Worm (Caenorhabditis elegans) whole organism, midembryonic: Measurements from ENCODE around the gene lit-1.

ENCODE experiments used
- T22C8.4 ChIP-seq: fragments of 200-800 bp; sonication (Bioruptor generic); IDR thresholded peaks from 2 replicates; pipeline ENCODE4 v1.3.6; 2022; ENCODE audit warnings: missing genetic modification characterization, missing compliant biosample characterization
- cog-1 ChIP-seq: sonication (generic microtip); optimal IDR thresholded peaks from 2 replicates; lab custom pipeline; 2016; ENCODE audit warnings: missing genetic modification characterization, missing compliant biosample characterization
- flt-1 ChIP-seq: fragments of 200-800 bp; sonication (Bioruptor generic); IDR thresholded peaks from 2 replicates; pipeline ENCODE4 v1.3.6; 2022; ENCODE audit warnings: missing genetic modification characterization, missing compliant biosample characterization
- klf-2 ChIP-seq: fragments of 200-800 bp; sonication (Bioruptor generic); conservative IDR thresholded peaks from 2 replicates; pipeline ENCODE4 v1.3.6; 2022; ENCODE audit warnings: missing genetic modification reagents, missing genetic modification characterization, missing compliant biosample characterization
- med-1 ChIP-seq: sonication (generic microtip); optimal IDR thresholded peaks from 2 replicates; lab custom pipeline; 2017; ENCODE audit warnings: missing genetic modification characterization, mild to moderate bottlenecking, missing compliant biosample characterization, antibody characterized with exemption, missing genetic modification reagents; ENCODE audit not compliant: insufficient read depth
- ref-1 ChIP-seq: fragments of 200-800 bp; sonication (Bioruptor generic); conservative IDR thresholded peaks from 2 replicates; pipeline ENCODE4 v1.3.6; 2022; ENCODE audit warnings: missing genetic modification reagents, missing genetic modification characterization, missing compliant biosample characterization
- tab-1 ChIP-seq: fragments of 200-800 bp; sonication (Bioruptor generic); IDR thresholded peaks from 2 replicates; pipeline ENCODE4 v1.3.6; 2022; ENCODE audit warnings: missing genetic modification characterization, missing compliant biosample characterization
- ztf-23 ChIP-seq: fragments of 200-800 bp; sonication (Bioruptor generic); IDR thresholded peaks from 2 replicates; pipeline ENCODE4 v1.3.6; 2022; ENCODE audit warnings: missing genetic modification reagents, missing genetic modification characterization, missing compliant biosample characterization
- ztf-29 ChIP-seq: fragments of 200-800 bp; sonication (Bioruptor generic); IDR thresholded peaks from 2 replicates; pipeline ENCODE4 v1.3.6; 2022; ENCODE audit warnings: missing genetic modification reagents, missing genetic modification characterization, missing compliant biosample characterization

DNA sequence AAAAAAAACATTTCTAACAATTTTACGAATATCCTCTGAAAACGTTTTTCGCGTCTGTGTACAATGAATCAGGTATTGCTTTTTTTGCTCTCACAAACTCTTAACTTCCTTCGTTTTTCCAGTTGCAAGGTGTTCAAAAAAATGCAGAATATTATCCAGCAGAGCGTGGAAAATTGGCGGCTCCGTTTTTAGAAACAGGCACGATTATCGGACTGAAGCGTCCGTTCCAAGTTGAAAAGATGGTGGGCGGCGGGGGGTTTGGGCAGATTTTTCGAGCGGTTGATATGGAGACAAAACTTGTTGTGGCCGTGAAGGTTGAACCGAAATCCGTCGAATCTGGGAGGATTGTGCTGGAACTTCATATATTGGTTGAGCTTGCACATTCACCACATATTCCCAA lies 33.2 kb downstream of the lit-1 start, which contains the start of gene W06F12.3:
- TF ChIP-seq ztf-23 (GFP tag; lab: Robert Waterston, UW) (no peak), cog-1 (tag; lab: Kevin White, UChicago) (no peak), klf-2 (no peak), ref-1 (no peak), T22C8.4 (GFP tag; lab: Robert Waterston, UW) (no peak), tab-1 (GFP tag; lab: Robert Waterston, UW) (no peak), flt-1 (GFP tag; lab: Robert Waterston, UW) (no peak), med-1 (GFP tag; lab: Kevin White, UChicago) (no peak), ztf-29 (no peak)
